Fruit fly (Drosophila melanogaster) whole organism: Measurements from ENCODE around the gene Pp2C1.

Experiments
- EcR ChIP-seq, 2 experiments: fragments of >200 bp; optimal IDR thresholded peaks; 2 replicates each; lab custom pipeline; 2017; ENCODE audit warnings: missing biosample characterization in 2 of 2, missing genetic modification characterization in 2 of 2, missing genetic modification reagents in 2 of 2
- pan ChIP-seq: fragments of >200 bp; optimal IDR thresholded peaks from 2 replicates; lab custom pipeline; 2017

dm6 chrX:4686723-4687122, at the start of gene Pp2C1:
- TF ChIP-seq EcR (GFP tag; optimal IDR thresholded peaks at IDR 0.05; lab: Kevin White, UChicago): no peak
- TF ChIP-seq pan (lab: Kevin White, UChicago): no peak
